Worm (Caenorhabditis elegans): Measurements from ENCODE around the gene nhr-267.
"Not testable (repeated sequence)": the region's sequence is repeated elsewhere in the genome, so short reads cannot be mapped to it uniquely, and the experiment has no call there.

The nhr-267 gene

ce11 chrIV:9251079-9251478 is 35.1 kb downstream of the nhr-267 start, which contains the start of gene Y11D7A.8:
Gene Y11D7A.8 (plus strand): TSS chrIV:9251379.
- TF ChIP-seq tbx-11 (GFP tag; IDR thresholded peaks at IDR 0.05) = no peak
- no peak for TF ChIP-seq hmbx-1 (tag; optimal IDR thresholded peaks at IDR 0.05)
- no peak for TF ChIP-seq B0310.2 (tag; optimal IDR thresholded peaks at IDR 0.05)

DNA sequence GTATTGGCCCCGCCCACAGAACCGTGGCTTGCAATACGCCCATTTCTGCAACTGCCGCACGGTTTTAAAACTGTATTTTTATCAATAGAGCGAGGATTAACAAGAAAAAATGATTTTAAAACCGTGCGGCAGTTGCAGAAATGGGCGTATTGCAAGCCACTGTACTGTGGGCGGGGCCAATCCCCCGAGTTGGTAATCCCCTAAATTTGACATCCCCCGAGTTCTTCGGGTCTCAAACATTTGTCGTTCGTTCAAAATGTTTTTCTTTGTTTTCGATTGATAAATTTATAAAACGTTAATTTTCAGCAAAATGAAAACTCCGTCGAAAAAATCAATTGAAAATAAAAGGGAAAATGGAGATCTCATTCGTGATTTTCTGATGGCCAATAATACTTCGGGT is 37.0 kb downstream of the nhr-267 start, which contains the start of gene Y11D7A.7:
TSS of gene Y11D7A.7 (plus strand) at position 301 of the 400 bp plus-strand sequence.
- TF ChIP-seq B0310.2 (tag; optimal IDR thresholded peaks at IDR 0.05); tbx-37 (GFP tag; conservative IDR thresholded peaks at IDR 0.05); ama-1 (optimal IDR thresholded peaks at IDR 0.05): not testable (repeated sequence)

- TF ChIP-seq tra-4 (tag; optimal IDR thresholded peaks at IDR 0.05) (no peak), ama-1 (optimal IDR thresholded peaks at IDR 0.05) (no peak), pes-1 (GFP tag; IDR thresholded peaks at IDR 0.05) (no peak), tbx-11 (GFP tag; IDR thresholded peaks at IDR 0.05) (no peak), ceh-13 (GFP tag; optimal IDR thresholded peaks at IDR 0.05) (no peak), scrt-1 (GFP tag; IDR thresholded peaks at IDR 0.05) (no peak), ets-7 (tag; optimal IDR thresholded peaks at IDR 0.05) (no peak), flt-1 (GFP tag; IDR thresholded peaks at IDR 0.05) (no peak), aly-1 (tag; optimal IDR thresholded peaks at IDR 0.05) (no peak), hnd-1 (tag; optimal IDR thresholded peaks at IDR 0.05) (no peak), hmg-4 (GFP tag; optimal IDR thresholded peaks at IDR 0.05) (no peak), tbx-37 (GFP tag; conservative IDR thresholded peaks at IDR 0.05) (no peak), F13C5.2 (tag; optimal IDR thresholded peaks at IDR 0.05) (no peak), sea-1 (GFP tag; conservative IDR thresholded peaks at IDR 0.05) (no peak), hmbx-1 (tag; optimal IDR thresholded peaks at IDR 0.05) (no peak), B0310.2 (tag; optimal IDR thresholded peaks at IDR 0.05) (no peak), ceh-36 (tag; optimal IDR thresholded peaks at IDR 0.05) (no peak)
These were observed 40.8 kb downstream of the nhr-267 start, which contains the start of gene Y11D7A.5 for ce11 chrIV:9245423-9245822. Gene Y11D7A.5 (minus strand): TSS chrIV:9245523.

ce11 chrIV:9243670-9244069 is 42.5 kb downstream of the nhr-267 start, which contains the start of gene rab-28:
Gene rab-28 (minus strand): TSS chrIV:9244012.
- TF ChIP-seq aly-1 (tag; optimal IDR thresholded peaks at IDR 0.05) (no peak), pes-1 (GFP tag; IDR thresholded peaks at IDR 0.05) (no peak)

- no peak for TF ChIP-seq ceh-13 (GFP tag; optimal IDR thresholded peaks at IDR 0.05)
- TF ChIP-seq scrt-1 (GFP tag; IDR thresholded peaks at IDR 0.05) = no peak
- no peak for TF ChIP-seq tbx-37 (GFP tag; conservative IDR thresholded peaks at IDR 0.05)
- TF ChIP-seq hnd-1 (tag; optimal IDR thresholded peaks at IDR 0.05) = no peak
- no peak for TF ChIP-seq hmbx-1 (tag; optimal IDR thresholded peaks at IDR 0.05)
- TF ChIP-seq ama-1 (optimal IDR thresholded peaks at IDR 0.05) = no peak
- no peak for TF ChIP-seq pes-1 (GFP tag; IDR thresholded peaks at IDR 0.05)
- TF ChIP-seq F13C5.2 (tag; optimal IDR thresholded peaks at IDR 0.05) = no peak
- no peak for TF ChIP-seq B0310.2 (tag; optimal IDR thresholded peaks at IDR 0.05)
- TF ChIP-seq flt-1 (GFP tag; IDR thresholded peaks at IDR 0.05) = no peak
- no peak for TF ChIP-seq ets-7 (tag; optimal IDR thresholded peaks at IDR 0.05)
These were observed 47.1 kb downstream of the nhr-267 start for ce11 chrIV:9239151-9239550.

Data from whole organism, early embryonic.